Worm (Caenorhabditis elegans): Measurements from ENCODE around the gene lgx-1.

The lgx-1 gene

ce11 chrX:5538416-5538815, at the start of gene lgx-1:
lgx-1 (minus strand) TSS chrX:5538516.
- TF ChIP-seq T20F7.1 (GFP tag; optimal IDR thresholded peaks at IDR 0.05) (no peak), ceh-32 (tag; optimal IDR thresholded peaks at IDR 0.05; ENCODE audit: poor library complexity) (no peak), saeg-2 (GFP tag; IDR thresholded peaks at IDR 0.05) (no peak), nhr-28 (tag; optimal IDR thresholded peaks at IDR 0.05) (no peak), mxl-3 (GFP tag; optimal IDR thresholded peaks at IDR 0.05) (no peak), ZK546.5 (tag; optimal IDR thresholded peaks at IDR 0.05) (no peak), F26F4.8 (GFP tag; conservative IDR thresholded peaks at IDR 0.05) (no peak), spr-3 (GFP tag; optimal IDR thresholded peaks at IDR 0.05) (no peak), ceh-62 (tag; optimal IDR thresholded peaks at IDR 0.05) (no peak), unc-62 (GFP tag; optimal IDR thresholded peaks at IDR 0.05 in 1 of 2) (no peak), unc-62 (tag; optimal IDR thresholded peaks at IDR 0.05) (no peak), dpl-1 (GFP tag; optimal IDR thresholded peaks at IDR 0.05) (no peak), snpc-4 (tag; optimal IDR thresholded peaks at IDR 0.05) (no peak), tag-97 (GFP tag; IDR thresholded peaks at IDR 0.05) (no peak), rbr-2 (tag; optimal IDR thresholded peaks at IDR 0.05) (no peak), lin-13 (GFP tag; optimal IDR thresholded peaks at IDR 0.05) (no peak), snpc-1.2 (GFP tag; IDR thresholded peaks at IDR 0.05) (no peak), dve-1 (tag; optimal IDR thresholded peaks at IDR 0.05; ENCODE audit: insufficient read depth) (no peak), F37D6.2 (tag; optimal IDR thresholded peaks at IDR 0.05) (no peak), nhr-11 (tag; optimal IDR thresholded peaks at IDR 0.05) (no peak)

ce11 chrX:5579714-5580265, 41.5 kb upstream of the lgx-1 start:
- no peak for TF ChIP-seq ceh-28 (tag; optimal IDR thresholded peaks at IDR 0.05)
- TF ChIP-seq nhr-76 (tag; optimal IDR thresholded peaks at IDR 0.05) = no peak
- peak; percentile 2 for TF ChIP-seq ces-1 (GFP tag; optimal IDR thresholded peaks at IDR 0.05)

- TF ChIP-seq Y75B8A.6 (GFP tag; IDR thresholded peaks at IDR 0.05) (no peak), ceh-62 (tag; optimal IDR thresholded peaks at IDR 0.05) (no peak), nhr-77 (tag; optimal IDR thresholded peaks at IDR 0.05) (no peak), cey-2 (tag; optimal IDR thresholded peaks at IDR 0.05; ENCODE audit: borderline replicate concordance, insufficient read depth) (no peak), spr-1 (tag; optimal IDR thresholded peaks at IDR 0.05) (no peak), Y48G9A.11 (GFP tag; IDR thresholded peaks at IDR 0.05) (0 out of 2 replicates have a peak, but pooled peaks have one; percentile 7), set-16 (GFP tag; IDR thresholded peaks at IDR 0.05) (peak; percentile 66)
These were observed 34.3 kb upstream of the lgx-1 start for ce11 chrX:5572638-5573037.

ce11 chrX:5567454-5567853, 29.1 kb upstream of the lgx-1 start, which contains the start of gene mec-2:
mec-2 (plus strand) TSS chrX:5567754.
- TF ChIP-seq mxl-2 (GFP tag; conservative IDR thresholded peaks at IDR 0.05) = no peak
- TF ChIP-seq R02D3.7 (tag; optimal IDR thresholded peaks at IDR 0.05) = no peak
- no peak for TF ChIP-seq Y105C5A.15 (GFP tag; IDR thresholded peaks at IDR 0.05)
- TF ChIP-seq ztf-7 (tag; optimal IDR thresholded peaks at IDR 0.05) = no peak
- TF ChIP-seq mes-2 (tag; optimal IDR thresholded peaks at IDR 0.05; ENCODE audit: poor library complexity, severe bottlenecking) = no peak
- no peak for TF ChIP-seq lin-1 (GFP tag; IDR thresholded peaks at IDR 0.05)
- TF ChIP-seq nhr-41 (GFP tag; IDR thresholded peaks at IDR 0.05) = no peak
- no peak for TF ChIP-seq zfp-2 (tag; optimal IDR thresholded peaks at IDR 0.05)
- TF ChIP-seq ceh-20 (GFP tag; IDR thresholded peaks at IDR 0.05) = no peak
- no peak for TF ChIP-seq egl-27 (tag; optimal IDR thresholded peaks at IDR 0.05)
- no peak for TF ChIP-seq aly-2 (tag; optimal IDR thresholded peaks at IDR 0.05)
- TF ChIP-seq attf-4 (tag; optimal IDR thresholded peaks at IDR 0.05) = no peak
- no peak for TF ChIP-seq lin-38 (GFP tag; IDR thresholded peaks at IDR 0.05)
- TF ChIP-seq F37D6.2 (tag; optimal IDR thresholded peaks at IDR 0.05) = no peak
- no peak for TF ChIP-seq fkh-10 (GFP tag; optimal IDR thresholded peaks at IDR 0.05)
- no peak for TF ChIP-seq Y75B8A.6 (GFP tag; IDR thresholded peaks at IDR 0.05)
- no peak for TF ChIP-seq Y48G9A.11 (GFP tag; IDR thresholded peaks at IDR 0.05)
